Worm (Caenorhabditis elegans): ENCODE data around the gene F56C4.4.

ce11 chrIV:10606575-10607080 lies 24.4 kb downstream of the F56C4.4 start, which contains the start of gene R09H10.3:
- no peak for TF ChIP-seq mdl-1 (tag; optimal IDR thresholded peaks at IDR 0.05)
- TF ChIP-seq ztf-1 (GFP tag; conservative IDR thresholded peaks at IDR 0.05) = no peak
- TF ChIP-seq lin-13 (GFP tag; optimal IDR thresholded peaks at IDR 0.05) = no peak
- no peak for TF ChIP-seq unc-55 (GFP tag; optimal IDR thresholded peaks at IDR 0.05)
